Worm (Caenorhabditis elegans) whole organism, early embryonic: ENCODE data around the gene Y39G8C.2.

ENCODE experiments used
- ama-1 ChIP-seq: fragments of 150-350 bp; optimal IDR thresholded peaks from 2 replicates; lab custom pipeline; 2014
- ceh-13 ChIP-seq: fragments of 200-800 bp; sonication (Bioruptor generic); optimal IDR thresholded peaks from 2 replicates; lab custom pipeline; 2018; ENCODE audit warnings: mild to moderate bottlenecking, missing genetic modification characterization, missing compliant biosample characterization
- flt-1 ChIP-seq: fragments of 200-800 bp; sonication (Bioruptor generic); IDR thresholded peaks from 2 replicates; pipeline ENCODE4 v1.3.6; 2022; ENCODE audit warnings: missing genetic modification characterization, missing compliant biosample characterization
- tbx-11 ChIP-seq: fragments of 200-800 bp; sonication (Bioruptor generic); IDR thresholded peaks from 2 replicates; pipeline ENCODE4 v1.3.6; 2022; ENCODE audit warnings: missing genetic modification characterization, missing compliant biosample characterization
- tbx-37 ChIP-seq: fragments of 200-800 bp; sonication (Bioruptor generic); conservative IDR thresholded peaks from 2 replicates; pipeline ENCODE4 v1.3.6; 2022; ENCODE audit warnings: missing genetic modification reagents, missing genetic modification characterization, missing compliant biosample characterization
- tra-4 ChIP-seq: sonication (generic microtip); optimal IDR thresholded peaks from 2 replicates; lab custom pipeline; 2017; ENCODE audit warnings: missing genetic modification characterization, missing compliant biosample characterization

- TF ChIP-seq tra-4 (tag; lab: Kevin White, UChicago) (no peak), tbx-37 (GFP tag; lab: Robert Waterston, UW) (no peak), flt-1 (GFP tag; lab: Robert Waterston, UW) (no peak), ceh-13 (GFP tag; lab: Kevin White, UChicago) (no peak), ama-1 (lab: Kevin White, UChicago) (no peak), tbx-11 (GFP tag; lab: Robert Waterston, UW) (no peak)
These were observed 4.7 kb upstream of the Y39G8C.2 start for ce11 chrII:14102112-14102511.
